Fruit fly (Drosophila melanogaster) whole organism, wandering third instar larva: ENCODE data around the gene CG9928.

Source experiments
- Abd-B ChIP-seq: fragments of >200 bp; optimal IDR thresholded peaks from 2 replicates; lab custom pipeline; 2017; ENCODE audit warnings: missing biosample characterization, missing genetic modification characterization
- CG32264 ChIP-seq: fragments of 200-800 bp; sonication (Bioruptor generic); optimal IDR thresholded peaks from 2 replicates; lab custom pipeline; 2016; ENCODE audit warnings: missing biosample characterization, missing genetic modification characterization
- CG9705 ChIP-seq: fragments of 200-800 bp; sonication (Bioruptor generic); optimal IDR thresholded peaks from 2 replicates; lab custom pipeline; 2018; ENCODE audit warnings: missing biosample characterization, mild to moderate bottlenecking, missing genetic modification characterization
- CrebA ChIP-seq: fragments of 200-800 bp; sonication (Bioruptor generic); optimal IDR thresholded peaks from 2 replicates; lab custom pipeline; 2016; ENCODE audit warnings: missing biosample characterization, mild to moderate bottlenecking, missing genetic modification characterization, borderline replicate concordance
- Dfd ChIP-seq: fragments of >200 bp; optimal IDR thresholded peaks from 2 replicates; lab custom pipeline; 2017; ENCODE audit warnings: missing biosample characterization, missing genetic modification characterization
- Dif ChIP-seq: fragments of 200-275, 200-300 bp; sonication (Bioruptor generic); optimal IDR thresholded peaks from 2 replicates; lab custom pipeline; 2018; ENCODE audit warnings: missing biosample characterization, missing genetic modification characterization; ENCODE audit not compliant: partially characterized antibody
- GATAd ChIP-seq: sonication (Bioruptor generic); optimal IDR thresholded peaks from 2 replicates; lab custom pipeline; 2016; ENCODE audit warnings: missing biosample characterization, missing genetic modification characterization
- HLH106 ChIP-seq: fragments of 200-800 bp; optimal IDR thresholded peaks from 3 replicates; lab custom pipeline; 2019; ENCODE audit warnings: missing biosample characterization, mild to moderate bottlenecking, missing genetic modification characterization, moderate library complexity
- Hnf4 ChIP-seq: fragments of 200-800 bp; sonication (Bioruptor generic); optimal IDR thresholded peaks from 2 replicates; lab custom pipeline; 2016; ENCODE audit warnings: missing biosample characterization, mild to moderate bottlenecking, missing genetic modification characterization
- Hr78 ChIP-seq: fragments of >200 bp; optimal IDR thresholded peaks from 2 replicates; lab custom pipeline; 2017; ENCODE audit warnings: missing biosample characterization, missing genetic modification characterization
- Hr83 ChIP-seq: fragments of 200-300 bp; sonication (Bioruptor generic); optimal IDR thresholded peaks from 2 replicates; lab custom pipeline; 2016; ENCODE audit warnings: missing biosample characterization, mild to moderate bottlenecking, missing genetic modification characterization, moderate library complexity; ENCODE audit not compliant: poor library complexity, severe bottlenecking
- Jra ChIP-seq: sonication (Bioruptor generic); optimal IDR thresholded peaks from 2 replicates; lab custom pipeline; 2016; ENCODE audit warnings: missing biosample characterization, missing genetic modification characterization
- Mio ChIP-seq: sonication (Bioruptor generic); optimal IDR thresholded peaks from 2 replicates; lab custom pipeline; 2016; ENCODE audit warnings: missing biosample characterization, missing genetic modification characterization
- Myc ChIP-seq: fragments of >200 bp; optimal IDR thresholded peaks from 2 replicates; lab custom pipeline; 2017
- N ChIP-seq: fragments of >200 bp; optimal IDR thresholded peaks from 2 replicates; lab custom pipeline; 2018; ENCODE audit warnings: missing biosample characterization, missing external identifiers, missing genetic modification characterization
- OdsH ChIP-seq: fragments of 200-800 bp; sonication (Bioruptor generic); optimal IDR thresholded peaks from 2 replicates; lab custom pipeline; 2016; ENCODE audit warnings: missing biosample characterization, mild to moderate bottlenecking, missing genetic modification characterization
- Rel ChIP-seq, 2 experiments: fragments of 200-800 bp; sonication (Bioruptor generic) in 1 of 2; optimal IDR thresholded peaks; 2 replicates in 1 of 2; 3 replicates in 1 of 2; lab custom pipeline; 2016 to 2019; ENCODE audit warnings: mild to moderate bottlenecking in 2 of 2, missing biosample characterization in 2 of 2, missing genetic modification characterization in 2 of 2, moderate library complexity in 1 of 2
- Sp1 ChIP-seq: fragments of 200-800 bp; sonication (Bioruptor generic); optimal IDR thresholded peaks from 3 replicates; lab custom pipeline; 2019; ENCODE audit warnings: missing biosample characterization, mild to moderate bottlenecking, missing genetic modification characterization, moderate library complexity
- Vsx2 ChIP-seq: fragments of 200-300, 225-300 bp; sonication (Bioruptor generic); optimal IDR thresholded peaks from 2 replicates; lab custom pipeline; 2018; ENCODE audit warnings: missing biosample characterization, missing genetic modification characterization; ENCODE audit not compliant: partially characterized antibody
- br ChIP-seq: fragments of 200-800 bp; sonication (Bioruptor generic); optimal IDR thresholded peaks from 2 replicates; lab custom pipeline; 2016; ENCODE audit warnings: missing biosample characterization, missing genetic modification characterization
- brk ChIP-seq: fragments of 200-800 bp; sonication (Bioruptor generic); optimal IDR thresholded peaks from 2 replicates; lab custom pipeline; 2016; ENCODE audit warnings: missing biosample characterization, mild to moderate bottlenecking, missing genetic modification characterization
- dl ChIP-seq, 2 experiments: fragments of 175-275, 200-275 bp in 1 of 2; fragments of 200-275 bp in 1 of 2; sonication (Bioruptor generic); optimal IDR thresholded peaks; lab custom pipeline; 2018; ENCODE audit warnings: mild to moderate bottlenecking in 2 of 2, missing biosample characterization in 2 of 2, missing genetic modification characterization in 2 of 2, moderate library complexity in 2 of 2; ENCODE audit not compliant: partially characterized antibody in 2 of 2, insufficient read depth in 1 of 2
- dmrt93B ChIP-seq: fragments of 200-800 bp; sonication (Bioruptor generic); optimal IDR thresholded peaks from 2 replicates; lab custom pipeline; 2018; ENCODE audit warnings: missing biosample characterization, mild to moderate bottlenecking, missing genetic modification characterization
- dsf ChIP-seq: sonication (Bioruptor generic); optimal IDR thresholded peaks from 2 replicates; lab custom pipeline; 2016; ENCODE audit warnings: missing biosample characterization, missing genetic modification characterization, borderline replicate concordance
- ey ChIP-seq: fragments of 200-800 bp; sonication (Bioruptor generic); optimal IDR thresholded peaks from 2 replicates; lab custom pipeline; 2016; ENCODE audit warnings: missing biosample characterization, missing genetic modification characterization
- foxo ChIP-seq, 2 experiments: fragments of 200-800 bp; sonication (Bioruptor generic); optimal IDR thresholded peaks; 2 replicates in 1 of 2; 3 replicates in 1 of 2; lab custom pipeline; 2016 to 2017; ENCODE audit warnings: missing biosample characterization in 2 of 2, missing genetic modification characterization in 2 of 2
- fru ChIP-seq: fragments of 200-800 bp; sonication (Bioruptor generic); optimal IDR thresholded peaks from 3 replicates; lab custom pipeline; 2016; ENCODE audit warnings: missing biosample characterization, mild to moderate bottlenecking, missing genetic modification characterization
- h ChIP-seq: fragments of 200-800 bp; sonication (Bioruptor generic); optimal IDR thresholded peaks from 3 replicates; lab custom pipeline; 2016; ENCODE audit warnings: missing biosample characterization, mild to moderate bottlenecking, missing genetic modification characterization
- jim ChIP-seq: fragments of 175-275, 200-325 bp; sonication (Bioruptor generic); optimal IDR thresholded peaks from 2 replicates; lab custom pipeline; 2016; ENCODE audit warnings: missing biosample characterization, mild to moderate bottlenecking, missing genetic modification characterization
- lola ChIP-seq: fragments of >200 bp; optimal IDR thresholded peaks from 2 replicates; lab custom pipeline; 2017; ENCODE audit warnings: missing biosample characterization, missing genetic modification characterization
- pan ChIP-seq: fragments of >200 bp; optimal IDR thresholded peaks from 2 replicates; lab custom pipeline; 2017
- psq ChIP-seq: fragments of 200-800 bp; sonication (Bioruptor generic); optimal IDR thresholded peaks from 3 replicates; lab custom pipeline; 2017; ENCODE audit warnings: missing biosample characterization, mild to moderate bottlenecking, missing genetic modification characterization, moderate library complexity
- rgr ChIP-seq: fragments of 200-800 bp; sonication (Bioruptor generic); optimal IDR thresholded peaks from 3 replicates; lab custom pipeline; 2016; ENCODE audit warnings: missing biosample characterization, mild to moderate bottlenecking, missing genetic modification characterization
- sage ChIP-seq: fragments of 200-800 bp; sonication (Bioruptor generic); optimal IDR thresholded peaks from 2 replicates; lab custom pipeline; 2016; ENCODE audit warnings: missing biosample characterization, mild to moderate bottlenecking, missing genetic modification characterization
- sv ChIP-seq: fragments of 200-800 bp; sonication (Bioruptor generic); optimal IDR thresholded peaks from 3 replicates; lab custom pipeline; 2016; ENCODE audit warnings: missing biosample characterization, missing genetic modification characterization
- tai ChIP-seq: sonication (Bioruptor generic); optimal IDR thresholded peaks from 2 replicates; lab custom pipeline; 2016; ENCODE audit warnings: missing biosample characterization, missing genetic modification characterization
- usp ChIP-seq: fragments of >200 bp; optimal IDR thresholded peaks from 2 replicates; lab custom pipeline; 2017; ENCODE audit warnings: missing biosample characterization, missing genetic modification characterization
- woc ChIP-seq: sonication (Bioruptor generic); optimal IDR thresholded peaks from 2 replicates; lab custom pipeline; 2016; ENCODE audit warnings: missing biosample characterization, mild to moderate bottlenecking, missing genetic modification characterization

CG9928 gene

DNA sequence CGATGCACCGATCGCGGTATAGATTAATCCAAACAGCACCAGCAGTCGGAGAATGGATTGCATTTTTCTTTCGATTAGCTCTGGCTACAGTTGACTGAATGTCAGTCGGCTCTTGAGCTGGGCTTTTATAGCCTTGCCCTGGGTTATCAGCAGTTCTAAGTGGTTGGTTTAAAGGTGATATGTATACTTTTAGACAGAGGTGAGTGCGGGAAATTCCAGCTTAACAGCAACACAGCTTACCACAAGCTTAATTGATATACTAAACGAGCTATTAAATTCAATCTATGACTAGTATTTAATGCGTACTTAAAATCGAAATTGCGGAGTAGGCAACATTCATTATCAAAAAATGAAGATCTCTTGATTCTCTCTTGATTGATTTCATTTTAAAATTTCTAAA lies at the start of gene CG9928:
CG9928 (minus strand) TSS at position 101 of the 400 bp plus-strand sequence.
- TF ChIP-seq ey (GFP tag; lab: Kevin White, UChicago) (no peak), Dif (no peak)

DNA sequence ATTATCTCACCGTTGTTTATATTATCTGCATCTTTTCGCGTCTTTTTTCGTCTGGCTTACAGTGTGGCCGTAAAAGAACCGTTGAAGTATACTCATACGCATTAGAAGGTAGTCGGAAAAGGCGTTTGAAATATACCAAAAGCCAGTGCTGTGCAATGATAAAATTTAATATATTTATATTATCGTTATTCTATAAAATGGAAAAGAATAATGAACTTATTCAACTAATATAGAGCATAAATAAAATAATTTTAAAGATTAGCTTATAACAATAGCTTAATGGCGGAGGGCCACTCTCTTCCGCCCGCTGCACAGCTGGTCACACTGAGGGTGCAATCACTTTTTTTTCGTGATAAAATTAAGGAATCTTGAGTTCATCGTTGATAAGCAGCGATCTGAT lies 49.2 kb upstream of the CG9928 start, which contains the start of the genes CG16974 and Edem2:
CG16974 (minus strand) TSS at position 86 of the 400 bp plus-strand sequence.
Edem2 (plus strand) TSS at position 308 of the 400 bp plus-strand sequence.
- TF ChIP-seq lola (GFP tag; lab: Kevin White, UChicago) (no peak), GATAd (GFP tag; lab: Kevin White, UChicago) (peak; percentile 41), psq (GFP tag; lab: Kevin White, UChicago) (peak; percentile 76), usp (GFP tag; lab: Kevin White, UChicago) (no peak), Mio (GFP tag; lab: Kevin White, UChicago) (no peak), sv (GFP tag; lab: Kevin White, UChicago) (peak; percentile 63), ey (GFP tag; lab: Kevin White, UChicago) (peak; percentile 63), foxo (GFP tag; optimal IDR thresholded peaks at IDR 0.05; lab: Kevin White, UChicago) (peak in 1 of 2 experiments; percentile 88), Rel (GFP tag; optimal IDR thresholded peaks at IDR 0.05; lab: Kevin White, UChicago) (no peak), Rel (tag; optimal IDR thresholded peaks at IDR 0.05; lab: Kevin White, UChicago) (peak; percentile 72), Hr83 (GFP tag; lab: Kevin White, UChicago) (peak; percentile 49), CG9705 (GFP tag; lab: Kevin White, UChicago) (peak; percentile 58)

DNA sequence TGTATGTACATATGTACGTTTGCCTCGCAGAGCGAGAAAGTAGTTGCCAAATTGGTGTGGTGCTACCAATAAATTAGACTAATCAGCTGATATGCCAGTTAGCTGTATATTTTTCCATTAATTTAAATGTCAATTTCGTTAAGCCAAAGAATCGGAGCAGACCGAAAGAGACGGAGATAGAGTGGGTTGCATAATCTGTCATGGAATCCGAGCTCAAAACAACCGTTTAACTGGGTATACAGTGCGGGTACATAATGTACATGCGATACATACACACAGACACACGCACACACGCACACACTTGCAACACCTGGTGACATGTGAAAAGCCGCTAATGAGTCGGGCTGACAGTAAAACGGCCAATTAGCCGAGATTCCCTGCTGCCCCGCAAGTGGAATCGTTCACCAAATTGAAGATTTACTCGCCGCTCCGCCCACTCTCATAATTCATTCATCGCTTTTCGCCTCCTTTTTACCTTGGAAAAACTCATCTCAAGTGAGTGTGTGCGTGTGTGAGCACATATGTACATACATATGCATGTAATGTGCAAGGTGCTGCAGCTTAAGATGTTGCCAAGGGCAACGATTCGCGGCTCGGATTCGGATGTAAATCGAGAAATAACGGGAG lies 48.5 kb upstream of the CG9928 start:
- TF ChIP-seq brk (GFP tag; lab: Kevin White, UChicago), result no peak
- TF ChIP-seq GATAd (GFP tag; lab: Kevin White, UChicago), result no peak
- no peak for TF ChIP-seq tai (GFP tag; lab: Kevin White, UChicago)
- TF ChIP-seq br (GFP tag; lab: Kevin White, UChicago), result no peak
- no peak for TF ChIP-seq lola (GFP tag; lab: Kevin White, UChicago)
- no peak for TF ChIP-seq dmrt93B
- TF ChIP-seq HLH106 (tag; lab: Kevin White, UChicago), result no peak
- TF ChIP-seq pan, result no peak
- TF ChIP-seq dsf (GFP tag; lab: Kevin White, UChicago), result no peak
- no peak for TF ChIP-seq Hnf4 (GFP tag; lab: Kevin White, UChicago)
- no peak for TF ChIP-seq Myc
- TF ChIP-seq Dif, result no peak
- TF ChIP-seq Sp1 (GFP tag; lab: Kevin White, UChicago), result no peak
- no peak for TF ChIP-seq Mio (GFP tag; lab: Kevin White, UChicago)
- TF ChIP-seq ey (GFP tag; lab: Kevin White, UChicago), result no peak
- no peak for TF ChIP-seq CrebA

- TF ChIP-seq OdsH (GFP tag; lab: Kevin White, UChicago) (no peak), Vsx2 (GFP tag; lab: Kevin White, UChicago) (no peak), sv (GFP tag; lab: Kevin White, UChicago) (no peak), h (GFP tag; lab: Kevin White, UChicago) (peak; percentile 43), jim (no peak), Rel (GFP tag; optimal IDR thresholded peaks at IDR 0.05; lab: Kevin White, UChicago) (no peak), Rel (tag; optimal IDR thresholded peaks at IDR 0.05; lab: Kevin White, UChicago) (peak; percentile 85), fru (GFP tag; lab: Kevin White, UChicago) (peak; percentile 56), CG9705 (GFP tag; lab: Kevin White, UChicago) (no peak), Jra (no peak), CG32264 (GFP tag; lab: Kevin White, UChicago) (no peak), tai (GFP tag; lab: Kevin White, UChicago) (no peak), dmrt93B (no peak), psq (GFP tag; lab: Kevin White, UChicago) (no peak), usp (GFP tag; lab: Kevin White, UChicago) (no peak), Dfd (no peak), foxo (GFP tag; optimal IDR thresholded peaks at IDR 0.05; lab: Kevin White, UChicago) (peak in 1 of 2 experiments; percentile 12), Dif (no peak), ey (GFP tag; lab: Kevin White, UChicago) (no peak), dsf (GFP tag; lab: Kevin White, UChicago) (no peak), br (GFP tag; lab: Kevin White, UChicago) (peak; percentile 11), pan (no peak), lola (GFP tag; lab: Kevin White, UChicago) (no peak), rgr (GFP tag; lab: Kevin White, UChicago) (peak; percentile 1), N (GFP tag; lab: Kevin White, UChicago) (no peak), Sp1 (GFP tag; lab: Kevin White, UChicago) (peak; percentile 49), dl (GFP tag; optimal IDR thresholded peaks at IDR 0.05; lab: Kevin White, UChicago; ENCODE audit: insufficient read depth in 1 of 2, partially characterized antibody in 2 of 2) (no peak), Mio (GFP tag; lab: Kevin White, UChicago) (no peak), Hr78 (GFP tag; lab: Kevin White, UChicago) (no peak), Hr83 (GFP tag; lab: Kevin White, UChicago) (no peak), woc (no peak), brk (GFP tag; lab: Kevin White, UChicago) (no peak), sage (GFP tag; lab: Kevin White, UChicago) (no peak), Hnf4 (GFP tag; lab: Kevin White, UChicago) (no peak), Abd-B (GFP tag; lab: Kevin White, UChicago) (no peak), CrebA (no peak), GATAd (GFP tag; lab: Kevin White, UChicago) (no peak), Myc (no peak)
Measured at dm6 chr2L:13190534-13190933, 47.8 kb upstream of the CG9928 start.
